Worm (Caenorhabditis elegans) whole organism, L1 larva: Measurements from ENCODE around the gene R13A1.3.
A peak's percentile ranks its signal among the peaks of the same experiment; 100 is the strongest.
"Not testable (repeated sequence)": the region's sequence is repeated elsewhere in the genome, so short reads cannot be mapped to it uniquely, and the experiment has no call there.

Experiments used
- C04F5.9 ChIP-seq: sonication (generic microtip); optimal IDR thresholded peaks from 2 replicates; lab custom pipeline; 2016; ENCODE audit warnings: missing genetic modification characterization, missing compliant biosample characterization
- aha-1 ChIP-seq: fragments of 150-350 bp; optimal IDR thresholded peaks from 2 replicates; lab custom pipeline; 2014; ENCODE audit warnings: missing biosample characterization, missing genetic modification characterization
- alr-1 ChIP-seq: fragments of 200-800 bp; sonication (Bioruptor generic); optimal IDR thresholded peaks from 2 replicates; lab custom pipeline; 2018; ENCODE audit warnings: borderline replicate concordance, mild to moderate bottlenecking, missing genetic modification characterization, missing compliant biosample characterization
- aly-2 ChIP-seq: fragments of 150-350 bp; optimal IDR thresholded peaks from 2 replicates; lab custom pipeline; 2014; ENCODE audit warnings: missing biosample characterization, missing genetic modification characterization
- ceh-90 ChIP-seq: sonication (generic microtip); optimal IDR thresholded peaks from 2 replicates; lab custom pipeline; 2016; ENCODE audit warnings: missing genetic modification characterization, missing compliant biosample characterization
- dpl-1 ChIP-seq, 3 experiments: fragments of 150-350 bp in 2 of 3; sonication (generic microtip) in 1 of 3; optimal IDR thresholded peaks; 2 replicates each; lab custom pipeline; 2014 to 2017; ENCODE audit warnings: missing biosample characterization in 3 of 3, missing genetic modification characterization in 3 of 3, missing genetic modification reagents in 3 of 3
- efl-1 ChIP-seq, 4 experiments: fragments of 150-350 bp; optimal IDR thresholded peaks in 3 of 4; peaks in 1 of 4; 1 replicate in 1 of 4; 2 replicates in 3 of 4; lab custom pipeline; 2014; ENCODE audit warnings: missing biosample characterization in 2 of 4, missing genetic modification characterization in 2 of 4, missing genetic modification reagents in 2 of 4
- egl-13 ChIP-seq: sonication (generic microtip); optimal IDR thresholded peaks from 2 replicates; lab custom pipeline; 2016; ENCODE audit warnings: missing genotype, missing genetic modification reagents, missing genetic modification characterization, missing compliant biosample characterization
- ets-5 ChIP-seq: fragments of 200-800 bp; sonication (Bioruptor generic); IDR thresholded peaks from 2 replicates; pipeline ENCODE4 v1.3.6; 2022; ENCODE audit warnings: missing genetic modification characterization, missing compliant biosample characterization
- fkh-10 ChIP-seq: sonication (generic microtip); optimal IDR thresholded peaks from 2 replicates; lab custom pipeline; 2017; ENCODE audit warnings: missing biosample characterization, missing genetic modification reagents, missing genetic modification characterization
- grh-1 ChIP-seq: fragments of 200-800 bp; sonication (Bioruptor generic); IDR thresholded peaks from 2 replicates; pipeline ENCODE4 v1.3.6; 2022; ENCODE audit warnings: missing genetic modification reagents, missing genetic modification characterization, missing compliant biosample characterization
- isw-1 ChIP-seq: fragments of 200-800 bp; sonication (Bioruptor generic); IDR thresholded peaks from 2 replicates; pipeline ENCODE4 v1.3.6; 2022; ENCODE audit warnings: missing genetic modification characterization, missing compliant biosample characterization
- lin-13 ChIP-seq: fragments of 150-350 bp; optimal IDR thresholded peaks from 2 replicates; lab custom pipeline; 2014; ENCODE audit warnings: missing biosample characterization, missing genetic modification reagents, missing genetic modification characterization
- lin-15B ChIP-seq: fragments of 150-350 bp; sonication (generic microtip); optimal IDR thresholded peaks from 3 replicates; lab custom pipeline; 2014; ENCODE audit warnings: missing biosample characterization, missing genetic modification characterization
- mdl-1 ChIP-seq, 2 experiments: fragments of 150-350 bp; optimal IDR thresholded peaks; 2 replicates each; lab custom pipeline; 2014 to 2017; ENCODE audit warnings: missing biosample characterization in 2 of 2, missing genetic modification characterization in 2 of 2, inconsistent platforms in 1 of 2
- mep-1 ChIP-seq: fragments of 150-350 bp; optimal IDR thresholded peaks from 2 replicates; lab custom pipeline; 2014; ENCODE audit warnings: missing biosample characterization, missing genetic modification characterization
- nhr-19 ChIP-seq: fragments of 200-800 bp; sonication (Bioruptor generic); conservative IDR thresholded peaks from 2 replicates; pipeline ENCODE4 v1.3.6; 2022; ENCODE audit warnings: missing genetic modification characterization, missing compliant biosample characterization
- nhr-77 ChIP-seq: fragments of 150-350 bp; optimal IDR thresholded peaks from 2 replicates; lab custom pipeline; 2014; ENCODE audit warnings: missing biosample characterization, missing genetic modification characterization
- nhr-85 ChIP-seq: sonication (generic microtip); peaks from one replicate; lab custom pipeline; 2016; ENCODE audit warnings: missing genetic modification characterization, inconsistent platforms, missing compliant biosample characterization
- pax-3 ChIP-seq: fragments of 200-800 bp; sonication (Bioruptor generic); optimal IDR thresholded peaks from 2 replicates; lab custom pipeline; 2018; ENCODE audit warnings: mild to moderate bottlenecking, missing genetic modification characterization, moderate library complexity, missing compliant biosample characterization
- rnt-1 ChIP-seq: sonication (generic microtip); optimal IDR thresholded peaks from 2 replicates; lab custom pipeline; 2016; ENCODE audit warnings: mild to moderate bottlenecking, missing genetic modification characterization, moderate library complexity, missing compliant biosample characterization
- snpc-4 ChIP-seq: fragments of 150-350 bp; optimal IDR thresholded peaks from 2 replicates; lab custom pipeline; 2014; ENCODE audit warnings: missing biosample characterization, missing genetic modification characterization
- snu-23 ChIP-seq: sonication (generic microtip); optimal IDR thresholded peaks from 2 replicates; lab custom pipeline; 2016; ENCODE audit warnings: missing genetic modification characterization, missing compliant biosample characterization
- swsn-7 ChIP-seq: sonication (generic microtip); optimal IDR thresholded peaks from 2 replicates; lab custom pipeline; 2016; ENCODE audit warnings: missing genetic modification characterization, missing compliant biosample characterization
- unc-130 ChIP-seq: fragments of 150-350 bp; optimal IDR thresholded peaks from 2 replicates; lab custom pipeline; 2017; ENCODE audit warnings: missing biosample characterization, missing genetic modification characterization, inconsistent platforms
- unc-30 ChIP-seq: sonication (generic microtip); optimal IDR thresholded peaks from 2 replicates; lab custom pipeline; 2017; ENCODE audit warnings: missing biosample characterization, missing genetic modification characterization
- unc-62 ChIP-seq: fragments of 150-350 bp; optimal IDR thresholded peaks from 2 replicates; lab custom pipeline; 2014; ENCODE audit warnings: missing biosample characterization, missing genetic modification reagents, missing genetic modification characterization
- zag-1 ChIP-seq: fragments of 150-350 bp; optimal IDR thresholded peaks from 2 replicates; lab custom pipeline; 2014; ENCODE audit warnings: missing biosample characterization, missing genetic modification characterization
- zip-4 ChIP-seq: fragments of 200-800 bp; sonication (Bioruptor generic); optimal IDR thresholded peaks from 2 replicates; lab custom pipeline; 2018; ENCODE audit warnings: mild to moderate bottlenecking, missing genetic modification characterization, moderate library complexity, missing compliant biosample characterization

R13A1.3 gene

DNA sequence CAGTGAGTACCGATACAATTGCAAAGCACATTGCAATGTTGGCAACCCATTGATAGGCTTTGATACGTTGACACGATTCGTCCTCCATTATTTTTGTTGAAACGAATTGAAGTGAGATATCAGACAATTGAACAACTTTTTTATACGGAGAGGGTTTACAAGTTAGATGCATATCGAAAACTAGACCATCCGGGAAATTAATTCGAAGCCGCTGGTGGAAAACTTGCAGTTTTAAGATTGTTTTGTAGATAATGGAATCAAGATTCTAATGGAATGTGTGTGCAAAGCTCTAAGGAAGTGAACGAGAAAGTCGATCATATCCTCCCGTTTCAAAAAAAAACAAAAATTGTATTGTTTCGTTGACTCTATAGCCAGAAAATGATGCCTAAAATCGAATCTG is 42.8 kb downstream of the R13A1.3 start, which contains the start of gene col-114:
TSS of gene col-114 (minus strand) at position 101 of the 400 bp plus-strand sequence.
- TF ChIP-seq efl-1 (optimal IDR thresholded peaks at IDR 0.05; lab: Kevin White, UChicago) = no peak
- TF ChIP-seq efl-1 (GFP tag; optimal IDR thresholded peaks at IDR 0.05 in 1 of 2; lab: Kevin White, UChicago) = peak in 1 of 2 experiments; percentile 39
- TF ChIP-seq unc-130 (tag; lab: Kevin White, UChicago) = no peak
- TF ChIP-seq isw-1 = no peak
- TF ChIP-seq nhr-77 (tag; lab: Kevin White, UChicago) = no peak
- no peak for TF ChIP-seq zip-4 (GFP tag; lab: Kevin White, UChicago)
- no peak for TF ChIP-seq unc-62 (GFP tag; lab: Kevin White, UChicago)

DNA sequence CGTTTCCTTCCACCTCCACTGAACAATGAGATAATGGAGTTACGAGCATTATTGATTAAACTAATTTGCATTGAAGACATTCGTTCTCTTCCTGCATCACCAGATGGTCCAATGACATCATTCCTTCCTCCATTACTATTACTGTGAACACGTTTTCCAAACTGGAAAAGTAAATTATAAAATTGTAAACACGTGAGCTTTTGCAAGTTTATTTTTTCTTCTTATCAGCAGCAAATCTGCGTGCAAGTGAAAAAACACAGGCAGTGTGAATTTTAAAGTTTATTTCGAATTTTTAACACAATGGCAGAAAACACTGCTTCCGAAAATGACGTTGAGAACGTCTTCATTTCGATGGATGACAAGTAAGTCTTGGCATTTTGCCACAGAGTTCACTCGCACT is 43.4 kb downstream of the R13A1.3 start, which contains the start of gene D2024.1:
TSS of gene D2024.1 (plus strand) at position 301 of the 400 bp plus-strand sequence.
- TF ChIP-seq dpl-1 (GFP tag; optimal IDR thresholded peaks at IDR 0.05; lab: Kevin White, UChicago); zip-4 (GFP tag; lab: Kevin White, UChicago); mep-1 (tag; lab: Kevin White, UChicago): not testable (repeated sequence)

DNA sequence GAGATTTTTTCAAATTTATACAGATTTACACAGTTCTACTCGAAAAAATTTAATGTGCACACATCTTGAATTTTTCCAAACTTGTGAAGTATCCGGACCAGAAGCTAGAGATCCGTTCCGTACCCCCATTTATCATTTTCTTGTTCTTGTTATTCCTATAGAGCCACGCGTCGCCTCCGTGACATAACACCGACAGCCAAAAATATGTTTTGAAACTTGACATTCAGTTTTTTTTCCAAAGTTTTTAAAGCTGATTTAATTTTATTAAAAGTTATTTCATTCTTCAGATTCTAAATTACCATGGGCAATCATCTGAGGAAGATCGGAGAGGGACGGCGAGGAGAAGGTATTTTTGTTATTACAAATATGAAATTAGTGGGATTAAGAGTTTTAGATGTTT is 46.4 kb downstream of the R13A1.3 start, which contains the start of gene D2024.18:
TSS of gene D2024.18 (plus strand) at position 301 of the 400 bp plus-strand sequence.
- no peak for TF ChIP-seq fkh-10 (GFP tag; lab: Kevin White, UChicago)
- no peak for TF ChIP-seq aly-2 (tag; lab: Kevin White, UChicago)
- no peak for TF ChIP-seq grh-1 (GFP tag; lab: Robert Waterston, UW)
- TF ChIP-seq snpc-4 = no peak
- TF ChIP-seq nhr-19 (GFP tag; lab: Robert Waterston, UW) = no peak
- no peak for TF ChIP-seq C04F5.9
- TF ChIP-seq ceh-90 (tag; lab: Kevin White, UChicago) = no peak
- TF ChIP-seq pax-3 (tag; lab: Kevin White, UChicago) = no peak
- TF ChIP-seq lin-15B (tag; lab: Kevin White, UChicago) = no peak
- no peak for TF ChIP-seq zip-4 (GFP tag; lab: Kevin White, UChicago)
- TF ChIP-seq nhr-85 (tag; lab: Kevin White, UChicago) = no peak
- TF ChIP-seq zag-1 (tag; lab: Kevin White, UChicago) = no peak
- no peak for TF ChIP-seq unc-30 (tag; lab: Kevin White, UChicago)
- no peak for TF ChIP-seq swsn-7 (tag; lab: Kevin White, UChicago)
- no peak for TF ChIP-seq lin-13 (GFP tag; lab: Kevin White, UChicago)
- TF ChIP-seq snu-23 (GFP tag; lab: Kevin White, UChicago) = no peak
- no peak for TF ChIP-seq mdl-1 (tag; optimal IDR thresholded peaks at IDR 0.05; lab: Kevin White, UChicago)
- TF ChIP-seq egl-13 = no peak

DNA sequence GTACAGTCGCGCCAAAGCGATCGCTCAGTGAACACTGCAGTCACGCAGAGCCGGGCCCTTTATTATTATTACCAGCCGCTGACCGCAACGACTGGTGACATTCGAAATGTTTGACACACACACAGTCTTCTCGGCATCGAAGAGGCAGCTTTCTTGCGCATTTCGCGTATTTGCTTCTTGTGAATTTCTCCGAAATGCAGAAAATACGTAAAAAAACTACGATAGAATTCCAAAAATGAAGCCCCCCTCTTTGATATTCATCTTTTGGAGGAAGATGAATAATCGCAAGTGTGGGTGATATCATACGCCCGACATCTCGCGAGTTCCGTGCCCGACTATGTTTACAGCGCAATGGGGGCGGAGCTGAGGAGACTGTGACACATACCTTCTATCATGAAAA is 49.5 kb downstream of the R13A1.3 start:
- TF ChIP-seq ets-5 (GFP tag; lab: Robert Waterston, UW) (no peak), snpc-4 (peak; percentile 74), rnt-1 (tag; lab: Kevin White, UChicago) (peak; percentile 9)

DNA sequence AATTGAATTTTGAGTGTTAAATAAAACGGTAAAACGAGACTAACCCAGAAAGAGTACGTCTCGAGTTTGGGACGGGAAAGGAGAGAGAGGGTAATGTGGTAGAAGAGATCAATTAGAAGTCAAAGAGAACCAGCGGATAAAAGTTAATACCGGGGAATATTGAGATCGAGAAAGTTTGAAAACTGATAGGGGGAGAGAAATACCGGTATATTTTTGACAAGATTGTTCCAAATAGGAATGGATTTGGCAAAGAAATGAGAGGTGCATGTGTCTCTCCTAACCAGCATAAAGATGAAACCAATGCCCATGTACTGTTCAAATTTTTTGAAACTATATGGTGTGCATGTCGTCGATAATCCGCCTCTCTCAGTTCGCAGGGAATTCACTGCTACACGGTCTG is 50.9 kb downstream of the R13A1.3 start, which contains the start of gene C06E4.5:
TSS of gene C06E4.5 (plus strand) at position 301 of the 400 bp plus-strand sequence.
- not testable (repeated sequence) for TF ChIP-seq rnt-1 (tag; lab: Kevin White, UChicago); aha-1; alr-1 (tag; lab: Kevin White, UChicago)
- TF ChIP-seq, all 84 proteins: peak for 0; not testable (repeated sequence) for 84
